Fruit fly (Drosophila melanogaster): ENCODE data around the gene Cbp20.

The Cbp20 gene

DNA sequence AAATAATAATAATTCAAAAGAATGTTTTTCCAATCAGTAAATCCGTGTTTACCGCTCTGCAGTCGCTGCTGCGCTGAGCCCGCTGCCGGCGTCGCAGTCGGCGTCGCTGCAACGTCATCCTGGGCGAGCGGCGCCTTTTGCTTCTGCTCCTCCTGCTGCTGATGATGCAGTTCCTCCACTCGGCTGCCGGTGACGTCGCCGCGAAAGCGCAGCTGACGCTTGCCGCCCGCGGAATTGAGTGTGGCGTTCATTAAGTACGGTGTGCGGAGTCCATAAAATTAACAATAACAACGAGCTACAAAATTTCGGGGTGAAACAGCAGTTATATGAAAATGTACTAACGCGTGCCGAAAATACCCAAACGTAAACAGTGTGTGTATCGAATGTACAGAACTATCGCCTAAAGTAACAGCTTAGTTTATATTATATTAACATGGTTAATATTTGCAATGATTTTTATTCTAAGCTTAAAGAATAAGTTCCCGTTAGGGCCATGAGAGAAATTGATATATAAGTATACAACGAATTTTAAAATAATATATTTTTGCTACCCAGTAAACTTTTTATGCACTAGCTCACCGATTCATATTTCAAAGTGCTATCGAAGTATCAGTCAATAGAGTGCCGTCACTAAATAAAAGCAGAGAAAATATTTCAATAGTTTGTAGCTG lies at the start of gene Cbp20, which contains the start of gene CG7218:
Gene Cbp20, plus strand, starts transcription at position 610 of the 671 bp plus-strand sequence.
Gene CG7218, minus strand, starts transcription at position 346 of the 671 bp plus-strand sequence.
- TF ChIP-seq CTCF (optimal IDR thresholded peaks at IDR 0.05) (no peak), CG8478 (optimal IDR thresholded peaks at IDR 0.05) (no peak)

DNA sequence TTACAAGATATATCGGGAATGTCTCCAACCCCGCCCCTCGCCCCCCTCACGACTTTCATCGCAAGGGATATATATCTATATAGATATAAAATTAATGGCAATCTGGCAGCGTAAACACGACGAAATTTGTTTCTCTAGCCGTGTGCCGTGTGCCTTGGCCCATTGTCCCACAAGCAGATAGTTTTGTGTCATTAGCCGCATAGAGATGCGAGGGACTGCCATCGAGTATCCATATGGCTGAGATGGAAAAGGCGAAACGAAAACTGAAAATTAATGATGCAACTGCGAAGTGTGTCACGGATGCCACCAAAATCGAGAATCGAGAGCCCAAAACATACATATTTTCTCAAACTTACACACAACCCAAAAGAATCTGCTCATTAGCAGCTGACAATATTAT lies 49.6 kb upstream of the Cbp20 start:
- TF ChIP-seq CG8478 (optimal IDR thresholded peaks at IDR 0.05) (no peak), CTCF (optimal IDR thresholded peaks at IDR 0.05) (no peak)

DNA sequence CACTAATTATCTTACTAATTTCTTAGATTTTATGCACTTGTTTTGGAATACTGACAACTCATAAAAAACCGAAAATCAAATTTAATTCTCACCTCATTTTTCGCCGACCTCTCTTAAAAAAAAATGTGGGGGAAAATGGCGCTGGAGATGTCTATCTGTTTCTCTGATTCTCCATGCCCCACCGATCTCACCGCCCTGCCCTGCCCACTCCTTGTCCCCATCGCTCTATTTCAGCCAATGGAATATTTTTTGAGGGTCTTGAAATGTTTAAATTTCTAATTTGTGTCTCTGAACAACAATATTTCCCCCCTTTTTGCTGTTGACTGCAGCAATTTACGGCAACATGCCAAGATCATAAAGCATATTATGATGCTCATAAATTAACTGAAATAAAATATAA lies 46.9 kb upstream of the Cbp20 start:
- TF ChIP-seq CG8478 (optimal IDR thresholded peaks at IDR 0.05), result no peak
- TF ChIP-seq CTCF (optimal IDR thresholded peaks at IDR 0.05), result no peak

DNA sequence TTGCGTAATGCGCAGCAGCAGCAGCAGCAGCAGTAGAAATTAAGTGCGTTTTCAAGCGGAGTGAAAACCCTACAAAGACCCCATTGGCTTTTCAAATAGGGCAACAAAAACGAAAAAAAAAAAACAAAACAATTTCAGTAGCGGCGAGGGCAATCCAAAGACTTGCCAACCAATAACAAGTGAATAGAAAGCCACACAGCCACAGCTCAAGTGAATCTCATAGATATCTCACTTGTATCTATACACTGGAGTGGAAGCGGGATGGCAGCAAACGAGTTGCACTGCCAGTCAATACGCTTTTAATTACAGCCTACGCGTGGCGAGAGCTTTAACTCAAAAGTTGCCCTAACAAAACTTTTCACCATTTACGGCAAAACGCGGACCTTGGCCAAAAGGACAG lies 46.2 kb upstream of the Cbp20 start:
- TF ChIP-seq CTCF (optimal IDR thresholded peaks at IDR 0.05), result no peak
- no peak for TF ChIP-seq CG8478 (optimal IDR thresholded peaks at IDR 0.05)

DNA sequence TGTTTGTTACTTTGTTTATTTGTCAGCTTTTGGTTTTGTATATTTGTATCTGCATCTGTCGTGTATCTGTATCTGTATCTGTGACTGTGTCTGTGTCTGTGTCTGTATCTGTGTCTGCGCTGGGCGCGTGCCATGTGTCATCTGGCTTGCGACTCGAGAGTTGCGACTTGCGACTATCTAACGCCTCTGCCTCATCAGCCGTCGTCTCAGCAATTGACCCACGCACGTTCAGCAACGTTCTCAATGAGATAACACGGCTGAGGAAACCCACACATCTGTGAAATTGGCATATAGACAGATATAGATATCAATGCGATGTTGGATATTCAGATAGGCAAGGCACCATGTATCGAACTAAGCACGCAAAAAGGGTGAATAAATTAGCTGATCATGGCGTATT lies 45.8 kb upstream of the Cbp20 start:
- TF ChIP-seq CTCF (optimal IDR thresholded peaks at IDR 0.05) (no peak), CG8478 (optimal IDR thresholded peaks at IDR 0.05) (no peak)

DNA sequence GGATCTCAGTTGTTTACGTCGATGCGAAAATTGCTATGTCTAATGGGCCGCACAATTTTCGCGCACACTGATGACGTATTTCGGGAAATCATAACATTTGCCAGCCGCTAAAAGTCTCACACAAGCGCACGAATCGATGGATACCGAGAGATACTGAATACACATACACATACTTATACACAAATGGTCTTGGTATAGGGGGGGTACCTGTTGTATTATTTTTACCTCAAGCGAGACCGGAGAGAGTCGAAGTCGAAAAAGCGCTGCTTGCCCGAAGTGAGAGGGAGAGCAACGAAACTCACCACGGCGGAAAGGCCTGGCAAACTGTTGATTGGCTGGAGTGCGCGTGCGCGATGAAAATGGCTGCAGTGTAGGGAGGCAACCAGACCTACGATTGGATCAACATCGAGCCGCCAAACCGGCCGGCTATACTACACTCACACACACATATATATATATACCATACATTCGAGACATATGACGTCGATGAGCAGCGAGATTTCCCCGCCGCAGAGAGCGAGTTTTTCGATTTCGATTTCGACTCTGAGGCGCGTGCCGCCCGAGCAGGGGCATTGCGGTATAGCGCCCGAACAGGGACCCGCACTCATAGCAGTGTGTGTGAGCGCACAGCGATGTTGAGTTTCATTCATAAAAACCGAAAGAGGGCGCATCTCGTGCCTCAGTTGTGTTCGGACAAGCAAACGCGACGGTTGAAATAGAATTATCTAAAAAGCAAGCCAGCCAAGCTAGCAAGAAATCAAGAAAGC lies 42.9 kb upstream of the Cbp20 start:
- TF ChIP-seq CTCF (optimal IDR thresholded peaks at IDR 0.05) (peak; percentile 59 to 64), CG8478 (optimal IDR thresholded peaks at IDR 0.05) (no peak)

DNA sequence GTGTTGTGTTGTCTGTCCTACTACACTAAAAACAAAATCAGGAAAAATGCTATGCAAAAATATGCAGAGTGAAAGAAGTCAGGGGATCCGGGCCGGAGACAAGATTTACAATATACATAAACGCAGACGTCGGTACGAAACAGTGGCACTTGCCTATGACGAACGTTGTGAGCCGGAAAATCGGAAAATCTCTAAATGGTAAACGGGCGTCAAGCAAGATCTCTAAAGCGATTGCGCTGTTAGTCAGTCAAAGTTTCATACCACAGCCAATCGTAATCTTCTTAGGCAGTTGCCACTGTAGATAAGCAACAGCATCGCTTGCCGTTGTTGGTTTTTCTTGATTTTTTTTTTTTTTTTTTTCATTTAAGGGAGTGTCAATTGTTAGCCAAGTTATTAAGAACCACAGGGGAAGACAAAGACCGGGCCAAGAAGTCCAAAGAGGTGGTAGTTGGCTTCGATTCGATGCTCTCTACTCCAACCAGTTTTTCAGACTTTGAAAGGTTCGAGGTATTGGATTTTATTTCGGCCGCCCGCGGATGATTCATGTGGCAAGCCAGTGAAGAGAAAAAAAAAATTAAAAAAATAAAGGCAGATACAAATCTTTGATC lies 39.3 kb upstream of the Cbp20 start:
- no peak for TF ChIP-seq CG8478 (optimal IDR thresholded peaks at IDR 0.05)

DNA sequence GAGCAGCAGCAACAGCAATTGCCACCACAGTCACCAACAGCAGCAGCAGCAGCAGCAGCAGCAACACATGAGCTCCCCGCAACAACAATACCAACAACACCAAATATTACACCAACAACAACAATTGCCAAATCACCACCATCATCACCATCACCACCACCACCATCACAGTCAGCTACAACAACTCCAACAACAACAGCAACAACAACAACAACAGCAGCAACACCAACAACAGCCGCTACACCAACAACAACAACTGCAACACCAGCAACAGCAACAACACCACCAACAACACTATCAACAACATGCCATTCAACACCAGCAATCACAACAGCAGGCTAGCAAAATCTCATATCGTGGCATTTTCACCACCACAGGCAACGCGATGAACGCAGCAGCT lies 33.7 kb upstream of the Cbp20 start:
- TF ChIP-seq CTCF (optimal IDR thresholded peaks at IDR 0.05), result no peak
- no peak for TF ChIP-seq CG8478 (optimal IDR thresholded peaks at IDR 0.05)

DNA sequence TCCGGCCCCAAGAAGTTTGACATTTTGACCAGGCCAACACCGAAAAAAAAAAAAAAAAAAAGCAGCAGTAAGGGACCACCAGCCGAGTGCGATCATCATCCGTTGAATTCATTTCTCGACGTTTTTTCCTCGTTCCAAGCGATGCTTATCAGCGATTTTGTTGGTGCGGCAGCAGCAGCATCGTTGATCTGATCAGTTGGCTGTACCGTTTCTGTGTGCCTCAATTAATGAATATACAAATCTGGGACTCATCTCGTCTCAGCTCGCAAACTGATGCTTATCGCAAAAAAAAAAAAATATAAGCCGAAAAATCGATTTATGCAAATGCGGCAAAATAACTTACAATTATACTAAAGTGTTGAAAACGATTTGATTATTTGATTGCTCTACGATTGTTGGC lies 19.6 kb upstream of the Cbp20 start:
- TF ChIP-seq CTCF (optimal IDR thresholded peaks at IDR 0.05) (no peak), CG8478 (optimal IDR thresholded peaks at IDR 0.05) (no peak)

DNA sequence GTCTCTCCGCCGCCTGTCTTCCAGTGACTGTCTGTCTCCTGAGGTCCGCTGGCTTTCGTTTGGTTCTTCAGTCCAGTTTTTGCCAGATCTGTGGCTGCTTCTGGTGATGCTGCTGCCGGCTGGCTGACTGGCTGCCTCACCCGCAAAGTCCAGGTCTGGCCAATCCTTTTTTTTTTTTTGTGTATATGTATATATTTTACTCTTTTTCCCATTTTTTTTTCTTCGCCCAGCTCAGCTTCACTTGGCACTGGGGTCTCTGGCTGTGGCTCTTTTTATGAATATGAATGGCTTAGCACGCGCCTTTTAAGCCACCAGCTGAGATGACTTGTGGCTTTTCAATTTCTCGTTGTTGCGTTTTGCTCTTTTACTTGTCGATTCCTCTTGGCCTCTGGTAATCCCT lies 17.8 kb upstream of the Cbp20 start:
- no peak for TF ChIP-seq CG8478 (optimal IDR thresholded peaks at IDR 0.05)
- no peak for TF ChIP-seq CTCF (optimal IDR thresholded peaks at IDR 0.05)

DNA sequence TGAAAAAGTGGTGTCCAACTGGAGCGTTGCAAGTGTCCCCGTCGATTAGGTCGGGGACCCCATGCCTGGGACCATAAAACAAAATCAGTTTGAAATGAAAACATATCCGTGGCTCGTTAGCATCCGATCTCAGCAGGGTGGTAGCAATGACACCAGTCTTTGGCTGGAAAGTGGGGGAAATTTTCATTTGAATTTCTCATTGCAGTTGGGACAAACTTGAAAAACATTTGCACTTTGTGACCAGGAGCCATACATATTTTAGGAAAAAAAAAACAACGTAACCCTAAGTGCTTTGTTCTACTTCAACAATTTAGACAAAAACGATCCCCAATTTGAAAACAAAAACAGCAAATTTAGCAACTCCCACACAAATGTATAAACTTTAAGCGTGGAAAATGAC lies 12.6 kb upstream of the Cbp20 start, which contains the start of gene CG14316:
Gene CG14316, plus strand, starts transcription at position 301 of the 400 bp plus-strand sequence.
- TF ChIP-seq CG8478 (optimal IDR thresholded peaks at IDR 0.05) (no peak), CTCF (optimal IDR thresholded peaks at IDR 0.05) (no peak)

DNA sequence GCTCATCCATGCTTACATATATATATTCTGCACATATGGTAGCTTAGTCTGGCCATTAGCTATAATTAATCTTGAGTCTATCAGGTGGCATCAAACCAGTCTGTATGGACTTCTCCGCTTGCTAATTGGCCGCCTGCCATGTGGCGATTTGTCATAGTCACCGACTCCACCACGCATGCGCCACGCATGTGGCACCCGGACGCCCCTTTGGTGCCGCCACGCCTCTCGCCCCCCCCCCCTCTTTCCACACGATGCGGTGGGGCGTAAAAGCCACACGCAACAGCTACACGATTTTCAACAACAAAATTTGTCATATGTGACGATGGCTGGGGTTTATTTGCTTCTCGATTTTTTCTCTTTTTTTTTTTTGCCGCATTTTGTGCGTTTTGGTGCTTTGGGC lies 10.8 kb upstream of the Cbp20 start:
- TF ChIP-seq CG8478 (optimal IDR thresholded peaks at IDR 0.05), result no peak
- no peak for TF ChIP-seq CTCF (optimal IDR thresholded peaks at IDR 0.05)

DNA sequence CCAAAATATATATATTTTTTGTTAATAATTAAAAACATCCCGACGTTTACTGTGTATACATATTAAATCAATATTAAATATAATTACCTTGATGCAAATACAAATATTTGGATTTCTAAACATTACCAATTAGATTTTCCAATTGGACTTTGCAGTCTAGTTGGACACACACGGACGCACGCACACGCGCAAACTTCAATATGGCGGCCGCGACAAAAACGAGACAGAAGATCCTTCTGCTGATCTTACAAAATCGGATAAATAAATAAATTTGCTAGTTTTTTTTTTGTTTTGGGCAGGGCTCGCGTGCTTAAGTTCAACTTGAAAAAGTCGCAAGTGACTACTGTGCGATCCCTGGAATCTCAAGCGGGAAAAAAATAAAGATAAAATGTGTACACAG lies 7.9 kb upstream of the Cbp20 start:
- TF ChIP-seq CTCF (optimal IDR thresholded peaks at IDR 0.05), result no peak
- no peak for TF ChIP-seq CG8478 (optimal IDR thresholded peaks at IDR 0.05)

DNA sequence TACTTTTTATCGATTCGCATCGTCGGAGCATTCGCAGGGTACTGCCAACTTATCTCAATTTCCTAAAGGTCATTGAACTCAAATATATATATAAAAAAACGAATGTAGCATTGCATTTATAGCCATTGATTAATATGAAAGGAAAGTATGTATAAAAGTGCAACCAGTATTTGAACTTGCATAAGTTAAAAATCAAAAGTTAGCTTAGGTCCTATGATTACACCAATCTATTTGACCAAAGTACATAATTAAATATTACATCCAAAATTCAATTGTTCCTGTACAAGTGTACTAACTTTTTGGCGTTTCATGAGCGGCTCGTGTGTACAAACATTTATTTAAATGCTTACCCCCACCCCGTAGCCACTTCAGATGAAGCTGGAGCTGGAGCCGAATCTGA lies 7.0 kb upstream of the Cbp20 start:
- no peak for TF ChIP-seq CTCF (optimal IDR thresholded peaks at IDR 0.05)
- no peak for TF ChIP-seq CG8478 (optimal IDR thresholded peaks at IDR 0.05)

DNA sequence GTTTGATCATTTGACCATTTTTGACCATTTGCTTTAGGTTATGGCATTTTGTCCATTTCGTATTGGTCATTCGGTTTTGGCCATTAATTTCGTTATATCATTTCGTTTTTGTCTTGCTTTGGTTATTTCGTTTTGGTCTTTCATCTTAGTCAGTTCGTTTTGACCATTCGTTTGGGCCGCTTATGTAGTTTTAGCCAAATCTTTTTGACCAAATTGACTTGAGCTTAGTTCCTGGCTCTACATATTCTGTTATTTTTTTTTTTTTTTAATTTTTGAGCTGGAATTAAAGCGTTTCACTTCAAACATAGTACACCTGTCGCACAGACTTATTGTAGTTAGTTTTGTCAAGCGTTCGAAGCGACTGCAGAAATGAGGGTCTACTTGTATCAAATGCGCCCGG lies 6.1 kb upstream of the Cbp20 start, which contains the start of gene CG14315:
Gene CG14315, plus strand, starts transcription at position 301 of the 400 bp plus-strand sequence.
- TF ChIP-seq CG8478 (optimal IDR thresholded peaks at IDR 0.05) (no peak), CTCF (optimal IDR thresholded peaks at IDR 0.05) (no peak)

All from S2 (cell line).